Worm (Caenorhabditis elegans): ENCODE data around the gene F54D5.9.

DNA sequence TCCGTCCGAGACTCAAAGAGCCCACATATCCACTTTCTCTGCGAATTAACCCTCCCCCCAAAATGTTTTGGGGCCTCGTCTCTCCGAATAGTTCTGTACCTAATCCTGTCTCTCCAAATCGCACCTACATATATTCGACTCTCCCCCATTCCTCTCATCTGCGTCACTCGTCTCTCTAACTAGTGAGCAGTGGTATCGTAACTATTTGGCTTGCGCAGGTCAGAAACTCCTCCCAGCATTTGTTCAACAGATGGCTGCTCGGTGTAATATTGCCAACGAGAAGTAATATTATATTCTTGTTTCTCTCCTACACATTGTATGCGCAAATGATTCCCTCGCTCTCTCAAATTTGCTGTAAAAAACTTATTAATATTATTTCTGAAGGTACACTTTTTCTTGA, 11.0 kb upstream of the F54D5.9 start, which contains the start of gene F54D5.24:
- TF ChIP-seq unc-130 (GFP tag; optimal IDR thresholded peaks at IDR 0.05) (no peak), ekl-4 (GFP tag; IDR thresholded peaks at IDR 0.05) (no peak), mxl-1 (tag; optimal IDR thresholded peaks at IDR 0.05) (no peak), ztf-28 (GFP tag; IDR thresholded peaks at IDR 0.05) (no peak), repo-1 (tag; optimal IDR thresholded peaks at IDR 0.05) (no peak), egl-44 (GFP tag; IDR thresholded peaks at IDR 0.05) (no peak)
